Worm (Caenorhabditis elegans): ENCODE results near the gene F44G4.3.

DNA sequence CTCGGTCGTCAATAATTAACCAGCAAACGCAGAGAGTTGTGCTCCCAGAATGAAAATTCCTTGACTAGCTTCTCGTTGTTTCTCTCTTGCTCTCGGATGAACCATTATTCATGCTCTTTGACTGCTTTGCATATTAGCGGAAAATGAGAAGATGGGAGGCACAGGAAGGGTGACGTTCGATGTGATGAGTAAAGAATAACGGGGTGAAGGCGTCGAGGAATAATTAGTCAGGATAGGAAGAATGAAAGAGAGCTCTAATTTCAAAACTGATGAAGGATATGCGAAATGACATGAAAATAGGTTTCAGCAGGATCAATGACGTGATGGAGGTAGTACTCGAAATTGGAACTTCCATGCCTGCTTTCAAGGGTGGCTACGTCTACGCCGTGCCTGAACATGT lies 46.2 kb downstream of the F44G4.3 start:
- TF ChIP-seq nhr-77 (tag; optimal IDR thresholded peaks at IDR 0.05) (no peak), ztf-11 (tag; optimal IDR thresholded peaks at IDR 0.05) (no peak), lin-39 (tag; optimal IDR thresholded peaks at IDR 0.05) (no peak)
